Worm (Caenorhabditis elegans) whole organism, late embryonic: ENCODE results near the gene srt-19.

Source experiments
- C08G9.2 ChIP-seq: sonication (generic microtip); optimal IDR thresholded peaks from 2 replicates; lab custom pipeline; 2016; ENCODE audit warnings: mild to moderate bottlenecking, missing genetic modification characterization, moderate library complexity, missing compliant biosample characterization
- ahr-1 ChIP-seq: sonication (generic microtip); optimal IDR thresholded peaks from 2 replicates; lab custom pipeline; 2016; ENCODE audit warnings: missing genetic modification characterization, missing compliant biosample characterization
- ama-1 ChIP-seq: fragments of 150-350 bp; optimal IDR thresholded peaks from 2 replicates; lab custom pipeline; 2014
- ets-4 ChIP-seq: sonication (generic microtip); optimal IDR thresholded peaks from 2 replicates; lab custom pipeline; 2016; ENCODE audit warnings: missing genetic modification characterization, missing compliant biosample characterization
- hlh-8 ChIP-seq: sonication (generic microtip); optimal IDR thresholded peaks from 2 replicates; lab custom pipeline; 2016; ENCODE audit warnings: missing genotype, missing genetic modification characterization, missing compliant biosample characterization
- nhr-11 ChIP-seq: fragments of 150-350 bp; optimal IDR thresholded peaks from 2 replicates; lab custom pipeline; 2014; ENCODE audit warnings: missing biosample characterization, missing genetic modification characterization
- npax-4 ChIP-seq: sonication (generic microtip); optimal IDR thresholded peaks from 2 replicates; lab custom pipeline; 2016; ENCODE audit warnings: missing genetic modification characterization, missing compliant biosample characterization
- pha-4 ChIP-seq: fragments of 150-350 bp; optimal IDR thresholded peaks from 2 replicates; lab custom pipeline; 2018; ENCODE audit warnings: missing biosample characterization, missing genetic modification reagents, missing genetic modification characterization
- rnt-1 ChIP-seq: sonication (generic microtip); optimal IDR thresholded peaks from 2 replicates; lab custom pipeline; 2016; ENCODE audit warnings: missing genetic modification characterization, missing compliant biosample characterization

DNA sequence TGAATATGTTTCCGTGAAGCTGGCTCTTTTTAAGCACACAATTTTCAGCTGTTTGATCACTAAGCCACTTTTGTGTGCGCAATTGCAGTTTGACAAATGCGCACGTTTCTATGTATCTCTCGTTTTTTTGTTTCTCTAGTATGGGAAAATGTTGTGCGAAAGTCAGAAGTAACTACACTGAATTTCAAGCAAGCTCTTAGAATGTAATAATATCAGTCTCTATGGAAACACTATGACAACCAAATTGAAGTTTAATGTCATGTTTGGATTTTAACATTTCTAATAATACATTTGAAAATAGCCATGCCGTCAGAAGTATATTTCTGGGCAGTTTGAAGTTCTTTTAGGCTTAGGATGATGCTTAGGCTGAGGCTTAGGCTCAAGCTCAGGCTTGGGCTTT is 35.0 kb downstream of the srt-19 start, which contains the start of gene ZC132.9:
- TF ChIP-seq npax-4, result no peak
- no peak for TF ChIP-seq C08G9.2
- TF ChIP-seq ets-4, result no peak
- TF ChIP-seq pha-4 (tag; lab: Kevin White, UChicago), result no peak
- no peak for TF ChIP-seq nhr-11 (tag; lab: Kevin White, UChicago)
- no peak for TF ChIP-seq ama-1 (lab: Kevin White, UChicago)
- TF ChIP-seq rnt-1 (tag; lab: Kevin White, UChicago), result no peak
- TF ChIP-seq ahr-1, result no peak
- TF ChIP-seq hlh-8, result no peak
